Worm (Caenorhabditis elegans): ENCODE measurements around the gene nhr-17.

- TF ChIP-seq pha-4 (tag; optimal IDR thresholded peaks at IDR 0.05) (no peak), aptf-2 (GFP tag; conservative IDR thresholded peaks at IDR 0.05) (no peak), tlf-1 (GFP tag; optimal IDR thresholded peaks at IDR 0.05) (no peak), ztf-22 (GFP tag; optimal IDR thresholded peaks at IDR 0.05) (no peak), akir-1 (GFP tag; optimal IDR thresholded peaks at IDR 0.05) (no peak), lag-1 (GFP tag; IDR thresholded peaks at IDR 0.05) (no peak), mcd-1 (GFP tag; IDR thresholded peaks at IDR 0.05) (no peak), ceh-27 (GFP tag; optimal IDR thresholded peaks at IDR 0.05) (no peak), nhr-80 (tag; optimal IDR thresholded peaks at IDR 0.05) (no peak), nfya-2 (GFP tag; IDR thresholded peaks at IDR 0.05) (no peak), Y95B8A.8 (GFP tag; IDR thresholded peaks at IDR 0.05) (no peak)
Observed at ce11 chrX:12640459-12640858, 27.2 kb downstream of the nhr-17 start, which contains the start of gene R09A8.5.

All from whole organism, young adult.